In the genomic region with DNA sequence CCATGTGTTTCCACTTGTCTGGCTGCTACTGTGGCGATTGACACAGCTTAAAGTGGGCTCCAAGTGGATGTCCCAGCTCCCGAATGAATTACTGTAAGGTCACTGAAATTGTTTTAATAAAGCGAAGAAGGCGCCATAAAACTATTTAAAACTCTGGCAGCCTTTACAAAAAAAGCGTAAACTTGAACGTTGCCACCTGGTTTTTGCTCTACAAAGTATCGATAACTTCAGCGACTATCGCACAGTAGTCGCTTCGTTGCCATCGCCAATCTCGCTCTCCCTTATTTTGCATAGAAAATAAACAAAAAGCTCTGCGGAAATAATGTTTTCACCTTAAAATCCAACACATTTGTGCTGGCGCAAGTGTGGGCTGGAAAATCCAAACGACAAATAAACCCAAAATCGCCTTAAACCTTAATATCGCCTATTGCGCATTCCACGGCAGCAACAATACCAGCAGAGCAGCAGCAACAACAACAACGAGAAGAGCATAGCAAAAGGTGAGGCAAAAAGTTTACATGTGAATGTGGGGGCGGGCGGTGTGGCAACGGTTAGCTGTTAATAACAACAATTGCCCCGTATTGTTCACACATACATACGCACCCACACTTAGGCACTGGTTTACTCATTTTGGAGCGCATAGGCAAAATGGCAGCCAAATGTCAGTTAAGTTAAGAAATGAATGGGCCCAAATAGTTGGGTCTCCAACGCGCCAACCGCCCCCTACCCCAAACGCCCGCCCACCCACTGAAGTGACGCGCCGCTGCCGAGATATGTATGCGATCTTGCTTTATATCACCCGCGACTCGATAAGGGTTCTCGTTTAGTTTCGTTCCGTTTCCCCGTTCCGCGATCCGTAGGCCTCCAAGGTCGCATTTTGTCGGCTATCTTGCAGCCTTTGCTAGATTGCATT, we compare ENCODE assay signal across 1 fruit fly cellular context.
A peak's percentile ranks its signal among the peaks of the same experiment; 100 is the strongest.
TF ChIP-seq lines count a peak whose summit lies in the region.

A gene (plus strand): TSS at position 237 of the 913 bp plus-strand sequence.

TF ChIP-seq in whole organism, embryonic, 481 proteins besides CTCF, POLR2A, EP300 and RAD21 (continued from another document and continues in another):
- TF ChIP-seq Scr (GFP tag; IDR thresholded peaks at IDR 0.05; lab: Robert Waterston, UW; ENCODE audit: partially characterized antibody), result peak; percentile 86
- TF ChIP-seq sd (tag; optimal IDR thresholded peaks at IDR 0.05; lab: Kevin White, UChicago), result peak; percentile 45
- no peak for TF ChIP-seq CG10274 (GFP tag; optimal IDR thresholded peaks at IDR 0.05; lab: Kevin White, UChicago)
- peak; percentile 26 for TF ChIP-seq phol (tag; optimal IDR thresholded peaks at IDR 0.05; lab: Kevin White, UChicago)
- TF ChIP-seq slp2 (GFP tag; optimal IDR thresholded peaks at IDR 0.05; lab: Kevin White, UChicago), result no peak
- no peak for TF ChIP-seq CG3838 (GFP tag; optimal IDR thresholded peaks at IDR 0.05; lab: Kevin White, UChicago)
- no peak for TF ChIP-seq fd64A (GFP tag; optimal IDR thresholded peaks at IDR 0.05; lab: Kevin White, UChicago)
- TF ChIP-seq en (GFP tag; optimal IDR thresholded peaks at IDR 0.05; lab: Kevin White, UChicago), result no peak
- no peak for TF ChIP-seq tx (GFP tag; optimal IDR thresholded peaks at IDR 0.05; lab: Kevin White, UChicago)
- TF ChIP-seq otp (GFP tag; IDR thresholded peaks at IDR 0.05; lab: Robert Waterston, UW), result no peak
- TF ChIP-seq CG13424 (tag; optimal IDR thresholded peaks at IDR 0.05; lab: Kevin White, UChicago), result no peak
- no peak for TF ChIP-seq shn (GFP tag; optimal IDR thresholded peaks at IDR 0.05; lab: Kevin White, UChicago)
- no peak for TF ChIP-seq CG9215 (GFP tag; IDR thresholded peaks at IDR 0.05; lab: Robert Waterston, UW)
- TF ChIP-seq CG10979 (tag; optimal IDR thresholded peaks at IDR 0.05; lab: Kevin White, UChicago), result no peak
- TF ChIP-seq E2f1 (GFP tag; IDR thresholded peaks at IDR 0.05; lab: Robert Waterston, UW), result no peak
- no peak for TF ChIP-seq CG7271 (tag; optimal IDR thresholded peaks at IDR 0.05; lab: Kevin White, UChicago)
- TF ChIP-seq so (GFP tag; IDR thresholded peaks at IDR 0.05; lab: Robert Waterston, UW), result no peak
- peak; percentile 87 for TF ChIP-seq knrl (GFP tag; IDR thresholded peaks at IDR 0.05; lab: Robert Waterston, UW; ENCODE audit: partially characterized antibody)
- TF ChIP-seq CG32767 (GFP tag; IDR thresholded peaks at IDR 0.05; lab: Robert Waterston, UW), result no peak
- TF ChIP-seq exex (tag; optimal IDR thresholded peaks at IDR 0.05; lab: Kevin White, UChicago), result peak; percentile 30
- TF ChIP-seq Six4 (GFP tag; optimal IDR thresholded peaks at IDR 0.05; lab: Kevin White, UChicago), result no peak
- no peak for TF ChIP-seq CG18619 (GFP tag; optimal IDR thresholded peaks at IDR 0.05; lab: Kevin White, UChicago)
- no peak for TF ChIP-seq oc (tag; optimal IDR thresholded peaks at IDR 0.05; lab: Kevin White, UChicago)
- TF ChIP-seq chn (GFP tag; optimal IDR thresholded peaks at IDR 0.05; lab: Kevin White, UChicago), result no peak
- TF ChIP-seq gro (GFP tag; optimal IDR thresholded peaks at IDR 0.05; lab: Kevin White, UChicago), result no peak
- TF ChIP-seq CG13287 (GFP tag; IDR thresholded peaks at IDR 0.05; lab: Robert Waterston, UW; ENCODE audit: partially characterized antibody), result peak; percentile 94
- no peak for TF ChIP-seq CG31388 (GFP tag; optimal IDR thresholded peaks at IDR 0.05; lab: Kevin White, UChicago)
- peak; percentile 41 for TF ChIP-seq dm (GFP tag; optimal IDR thresholded peaks at IDR 0.05; lab: Kevin White, UChicago)
- TF ChIP-seq chinmo (GFP tag; IDR thresholded peaks at IDR 0.05; lab: Robert Waterston, UW; ENCODE audit: partially characterized antibody), result peak; percentile 83; the same call in 3 of the 4 replicates
- peak; percentile 25 for TF ChIP-seq gfzf (GFP tag; optimal IDR thresholded peaks at IDR 0.05; lab: Kevin White, UChicago)
- TF ChIP-seq CG18599 (GFP tag; optimal IDR thresholded peaks at IDR 0.05; lab: Kevin White, UChicago), result no peak
- peak; percentile 83 for TF ChIP-seq CG16813 (GFP tag; IDR thresholded peaks at IDR 0.05; lab: Robert Waterston, UW; ENCODE audit: partially characterized antibody)
- no peak for TF ChIP-seq lilli (GFP tag; optimal IDR thresholded peaks at IDR 0.05; lab: Kevin White, UChicago)
- no peak for TF ChIP-seq chif (GFP tag; optimal IDR thresholded peaks at IDR 0.05; lab: Kevin White, UChicago)
- TF ChIP-seq CG12744 (GFP tag; optimal IDR thresholded peaks at IDR 0.05; lab: Kevin White, UChicago), result no peak
- TF ChIP-seq unc-4 (GFP tag; IDR thresholded peaks at IDR 0.05; lab: Robert Waterston, UW; ENCODE audit: partially characterized antibody), result peak; percentile 88
- 0 out of 2 replicates have a peak, but pooled peaks have one; percentile 14 for TF ChIP-seq klu (GFP tag; IDR thresholded peaks at IDR 0.05; lab: Robert Waterston, UW)
- no peak for TF ChIP-seq B-H2 (GFP tag; optimal IDR thresholded peaks at IDR 0.05; lab: Kevin White, UChicago)
- peak; percentile 88 for TF ChIP-seq stwl (tag; optimal IDR thresholded peaks at IDR 0.05; lab: Kevin White, UChicago)
- no peak for TF ChIP-seq Hey (tag; optimal IDR thresholded peaks at IDR 0.05; lab: Kevin White, UChicago)
- peak; percentile 64 for TF ChIP-seq grn (GFP tag; optimal IDR thresholded peaks at IDR 0.05; lab: Kevin White, UChicago)
- TF ChIP-seq fd3F (GFP tag; optimal IDR thresholded peaks at IDR 0.05; lab: Kevin White, UChicago), result no peak
- no peak for TF ChIP-seq CG8089 (GFP tag; optimal IDR thresholded peaks at IDR 0.05; lab: Kevin White, UChicago)
- no peak for TF ChIP-seq CG16863 (GFP tag; optimal IDR thresholded peaks at IDR 0.05; lab: Kevin White, UChicago)
- TF ChIP-seq ato (GFP tag; IDR thresholded peaks at IDR 0.05; lab: Robert Waterston, UW; ENCODE audit: partially characterized antibody), result peak; percentile 77; the same call in 1 of the 2 replicates
- TF ChIP-seq CG4360 (GFP tag; IDR thresholded peaks at IDR 0.05; lab: Robert Waterston, UW), result peak; percentile 92
- no peak for TF ChIP-seq Gsc (GFP tag; IDR thresholded peaks at IDR 0.05; lab: Robert Waterston, UW)
- TF ChIP-seq tup (GFP tag; optimal IDR thresholded peaks at IDR 0.05; lab: Kevin White, UChicago), result no peak
- TF ChIP-seq NK7.1 (GFP tag; optimal IDR thresholded peaks at IDR 0.05; lab: Kevin White, UChicago), result no peak
- TF ChIP-seq Doc2 (GFP tag; IDR thresholded peaks at IDR 0.05; lab: Robert Waterston, UW), result no peak
- TF ChIP-seq pb (GFP tag; optimal IDR thresholded peaks at IDR 0.05; lab: Kevin White, UChicago), result no peak
- TF ChIP-seq CG11695 (GFP tag; IDR thresholded peaks at IDR 0.05; lab: Robert Waterston, UW), result no peak
- TF ChIP-seq ham (GFP tag; IDR thresholded peaks at IDR 0.05; lab: Robert Waterston, UW), result no peak
- peak; percentile 95 for TF ChIP-seq CG6791 (GFP tag; IDR thresholded peaks at IDR 0.05; lab: Robert Waterston, UW; ENCODE audit: partially characterized antibody)
- TF ChIP-seq CG10209 (GFP tag; optimal IDR thresholded peaks at IDR 0.05; lab: Kevin White, UChicago), result no peak
- peak; percentile 51; the same call in 1 of the 2 replicates for TF ChIP-seq vvl (GFP tag; IDR thresholded peaks at IDR 0.05; lab: Robert Waterston, UW)
- TF ChIP-seq tgo (GFP tag; IDR thresholded peaks at IDR 0.05; lab: Robert Waterston, UW), result no peak
- no peak for TF ChIP-seq dysf (GFP tag; IDR thresholded peaks at IDR 0.05; lab: Robert Waterston, UW)
- peak; percentile 25; the same call in 1 of the 3 replicates for TF ChIP-seq CG17361 (GFP tag; IDR thresholded peaks at IDR 0.05; lab: Robert Waterston, UW)
- TF ChIP-seq tna (GFP tag; IDR thresholded peaks at IDR 0.05; lab: Robert Waterston, UW; ENCODE audit: partially characterized antibody), result peak; percentile 75; the same call in 1 of the 2 replicates
- no peak for TF ChIP-seq CG18476 (GFP tag; optimal IDR thresholded peaks at IDR 0.05; lab: Kevin White, UChicago)
- peak; percentile 15 for TF ChIP-seq Abd-B (GFP tag; optimal IDR thresholded peaks at IDR 0.05; lab: Kevin White, UChicago)
- TF ChIP-seq Stat92E (GFP tag; optimal IDR thresholded peaks at IDR 0.05; lab: Kevin White, UChicago), result peak in 1 of 3 experiments; percentile 6
- TF ChIP-seq Blimp-1 (GFP tag; optimal IDR thresholded peaks at IDR 0.05; lab: Kevin White, UChicago), result no peak
- peak; percentile 87 for TF ChIP-seq CG4617 (GFP tag; optimal IDR thresholded peaks at IDR 0.05; lab: Kevin White, UChicago; ENCODE audit: borderline replicate concordance)
- TF ChIP-seq nom (GFP tag; optimal IDR thresholded peaks at IDR 0.05; lab: Kevin White, UChicago), result no peak
- peak; percentile 90 for TF ChIP-seq Dp (GFP tag; optimal IDR thresholded peaks at IDR 0.05; lab: Kevin White, UChicago)
- no peak for TF ChIP-seq az2 (GFP tag; optimal IDR thresholded peaks at IDR 0.05; lab: Kevin White, UChicago)
- peak; percentile 11 for TF ChIP-seq vfl (GFP tag; optimal IDR thresholded peaks at IDR 0.05; lab: Kevin White, UChicago)
- TF ChIP-seq MESR4 (GFP tag; optimal IDR thresholded peaks at IDR 0.05; lab: Kevin White, UChicago), result peak; percentile 77
- TF ChIP-seq trem (tag; optimal IDR thresholded peaks at IDR 0.05; lab: Kevin White, UChicago), result peak; percentile 70
- TF ChIP-seq CG4282 (GFP tag; optimal IDR thresholded peaks at IDR 0.05; lab: Kevin White, UChicago), result peak; percentile 15
- TF ChIP-seq Dad (GFP tag; optimal IDR thresholded peaks at IDR 0.05; lab: Kevin White, UChicago), result peak; percentile 12
- no peak for TF ChIP-seq salm (tag; optimal IDR thresholded peaks at IDR 0.05; lab: Kevin White, UChicago)
- TF ChIP-seq CG11398 (GFP tag; optimal IDR thresholded peaks at IDR 0.05; lab: Kevin White, UChicago), result no peak
- peak; percentile 88 for TF ChIP-seq Opbp (GFP tag; IDR thresholded peaks at IDR 0.05; lab: Robert Waterston, UW; ENCODE audit: partially characterized antibody)
- TF ChIP-seq lov (optimal IDR thresholded peaks at IDR 0.05; lab: Kevin White, UChicago), result no peak
- no peak for TF ChIP-seq lov (GFP tag; IDR thresholded peaks at IDR 0.05; lab: Robert Waterston, UW)
- TF ChIP-seq Sry-δ (GFP tag; optimal IDR thresholded peaks at IDR 0.05; lab: Kevin White, UChicago), result peak; percentile 97
- TF ChIP-seq CG3847 (GFP tag; IDR thresholded peaks at IDR 0.05; lab: Robert Waterston, UW), result peak; percentile 73
- no peak for TF ChIP-seq gce (GFP tag; IDR thresholded peaks at IDR 0.05; lab: Robert Waterston, UW)
- TF ChIP-seq pfk (GFP tag; optimal IDR thresholded peaks at IDR 0.05; lab: Kevin White, UChicago), result peak; percentile 96
- TF ChIP-seq slou (GFP tag; optimal IDR thresholded peaks at IDR 0.05; lab: Kevin White, UChicago), result no peak
- peak; percentile 13 for TF ChIP-seq Hmr (GFP tag; optimal IDR thresholded peaks at IDR 0.05; lab: Kevin White, UChicago)
- no peak for TF ChIP-seq ind (GFP tag; optimal IDR thresholded peaks at IDR 0.05; lab: Kevin White, UChicago)
- no peak for TF ChIP-seq slbo (GFP tag; IDR thresholded peaks at IDR 0.05; lab: Robert Waterston, UW)
- TF ChIP-seq dati (GFP tag; IDR thresholded peaks at IDR 0.05; lab: Robert Waterston, UW), result no peak
- no peak for TF ChIP-seq CG31224 (GFP tag; IDR thresholded peaks at IDR 0.05; lab: Robert Waterston, UW)
- TF ChIP-seq CG10654 (GFP tag; optimal IDR thresholded peaks at IDR 0.05; lab: Kevin White, UChicago), result no peak
- TF ChIP-seq twi (tag; optimal IDR thresholded peaks at IDR 0.05; lab: Kevin White, UChicago), result no peak
- TF ChIP-seq sug (tag; optimal IDR thresholded peaks at IDR 0.05; lab: Kevin White, UChicago), result peak; percentile 55
- no peak for TF ChIP-seq CG5180 (GFP tag; optimal IDR thresholded peaks at IDR 0.05; lab: Kevin White, UChicago)
- no peak for TF ChIP-seq CG32772 (GFP tag; IDR thresholded peaks at IDR 0.05; lab: Robert Waterston, UW)
- peak; percentile 73 for TF ChIP-seq CG12659 (GFP tag; optimal IDR thresholded peaks at IDR 0.05; lab: Kevin White, UChicago)
- no peak for TF ChIP-seq gsb-n (tag; optimal IDR thresholded peaks at IDR 0.05; lab: Kevin White, UChicago)
- no peak for TF ChIP-seq sc (optimal IDR thresholded peaks at IDR 0.05; lab: Kevin White, UChicago)
- no peak for TF ChIP-seq sc (GFP tag; optimal IDR thresholded peaks at IDR 0.05; lab: Kevin White, UChicago)
- TF ChIP-seq sr (GFP tag; IDR thresholded peaks at IDR 0.05; lab: Robert Waterston, UW), result peak; percentile 69; the same call in 2 of the 3 replicates
- peak; percentile 79; the same call in 1 of the 3 replicates for TF ChIP-seq mld (GFP tag; IDR thresholded peaks at IDR 0.05; lab: Robert Waterston, UW; ENCODE audit: partially characterized antibody)
- TF ChIP-seq sens-2 (GFP tag; IDR thresholded peaks at IDR 0.05; lab: Robert Waterston, UW), result no peak
- peak; percentile 93 for TF ChIP-seq E2f2 (GFP tag; IDR thresholded peaks at IDR 0.05; lab: Robert Waterston, UW)
- no peak for TF ChIP-seq unpg (GFP tag; optimal IDR thresholded peaks at IDR 0.05; lab: Kevin White, UChicago)
- TF ChIP-seq onecut (GFP tag; IDR thresholded peaks at IDR 0.05; lab: Robert Waterston, UW), result no peak
- TF ChIP-seq br (optimal IDR thresholded peaks at IDR 0.05; lab: Kevin White, UChicago), result no peak
- peak; percentile 81 for TF ChIP-seq hbn (GFP tag; IDR thresholded peaks at IDR 0.05; lab: Robert Waterston, UW; ENCODE audit: partially characterized antibody)
- TF ChIP-seq H2.0 (GFP tag; IDR thresholded peaks at IDR 0.05; lab: Robert Waterston, UW), result no peak
- TF ChIP-seq Dip2 (GFP tag; IDR thresholded peaks at IDR 0.05; lab: Robert Waterston, UW), result no peak
- no peak for TF ChIP-seq CG3163 (GFP tag; optimal IDR thresholded peaks at IDR 0.05; lab: Kevin White, UChicago)
- TF ChIP-seq Hr51 (GFP tag; optimal IDR thresholded peaks at IDR 0.05; lab: Kevin White, UChicago), result no peak
- no peak for TF ChIP-seq Dbx (GFP tag; IDR thresholded peaks at IDR 0.05; lab: Robert Waterston, UW)
- no peak for TF ChIP-seq HHEX (GFP tag; optimal IDR thresholded peaks at IDR 0.05; lab: Kevin White, UChicago)
- TF ChIP-seq CG8359 (GFP tag; optimal IDR thresholded peaks at IDR 0.05; lab: Kevin White, UChicago; ENCODE audit: borderline replicate concordance), result no peak
- no peak for TF ChIP-seq pan (optimal IDR thresholded peaks at IDR 0.05; lab: Kevin White, UChicago)
- TF ChIP-seq pan (GFP tag; optimal IDR thresholded peaks at IDR 0.05 in 1 of 2, IDR thresholded peaks at IDR 0.05 in 1 of 2), result no peak
- TF ChIP-seq CG18011 (GFP tag; optimal IDR thresholded peaks at IDR 0.05; lab: Kevin White, UChicago), result no peak
- peak; percentile 82 for TF ChIP-seq crol (GFP tag; IDR thresholded peaks at IDR 0.05; lab: Robert Waterston, UW)
- no peak for TF ChIP-seq CG5953 (GFP tag; IDR thresholded peaks at IDR 0.05; lab: Robert Waterston, UW)
- TF ChIP-seq CG15514 (GFP tag; optimal IDR thresholded peaks at IDR 0.05; lab: Kevin White, UChicago), result peak; percentile 32
- TF ChIP-seq Usf (GFP tag; optimal IDR thresholded peaks at IDR 0.05; lab: Kevin White, UChicago), result no peak
- no peak for TF ChIP-seq lola (GFP tag; optimal IDR thresholded peaks at IDR 0.05; lab: Kevin White, UChicago)
- peak; percentile 69 for TF ChIP-seq vnd (GFP tag; IDR thresholded peaks at IDR 0.05; lab: Robert Waterston, UW; ENCODE audit: partially characterized antibody)
